Worm (Caenorhabditis elegans): ENCODE measurements around the gene B0252.1.

B0252.1 gene

ce11 chrII:6940726-6941230, 21.3 kb downstream of the B0252.1 start:
- TF ChIP-seq ztf-23 (GFP tag; IDR thresholded peaks at IDR 0.05) (no peak), flt-1 (GFP tag; IDR thresholded peaks at IDR 0.05) (no peak), T22C8.4 (GFP tag; IDR thresholded peaks at IDR 0.05) (no peak), cog-1 (tag; optimal IDR thresholded peaks at IDR 0.05) (no peak), med-1 (GFP tag; optimal IDR thresholded peaks at IDR 0.05; ENCODE audit: insufficient read depth) (no peak), tab-1 (GFP tag; IDR thresholded peaks at IDR 0.05) (no peak), klf-2 (GFP tag; conservative IDR thresholded peaks at IDR 0.05) (no peak), ref-1 (GFP tag; conservative IDR thresholded peaks at IDR 0.05) (no peak), ztf-29 (GFP tag; IDR thresholded peaks at IDR 0.05) (no peak)

- TF ChIP-seq cog-1 (tag; optimal IDR thresholded peaks at IDR 0.05) (no peak), tab-1 (GFP tag; IDR thresholded peaks at IDR 0.05) (no peak), ztf-23 (GFP tag; IDR thresholded peaks at IDR 0.05) (no peak), flt-1 (GFP tag; IDR thresholded peaks at IDR 0.05) (no peak), ref-1 (GFP tag; conservative IDR thresholded peaks at IDR 0.05) (no peak), med-1 (GFP tag; optimal IDR thresholded peaks at IDR 0.05; ENCODE audit: insufficient read depth) (no peak), T22C8.4 (GFP tag; IDR thresholded peaks at IDR 0.05) (no peak), klf-2 (GFP tag; conservative IDR thresholded peaks at IDR 0.05) (no peak), ztf-29 (GFP tag; IDR thresholded peaks at IDR 0.05) (no peak)
Observed at ce11 chrII:6941520-6941919, 22.0 kb downstream of the B0252.1 start.

- TF ChIP-seq ztf-23 (GFP tag; IDR thresholded peaks at IDR 0.05) (0 out of 2 replicates have a peak, but pooled peaks have one; percentile 21), flt-1 (GFP tag; IDR thresholded peaks at IDR 0.05) (no peak), ztf-29 (GFP tag; IDR thresholded peaks at IDR 0.05) (0 out of 2 replicates have a peak, but pooled peaks have one; percentile 54), ref-1 (GFP tag; conservative IDR thresholded peaks at IDR 0.05) (no peak), T22C8.4 (GFP tag; IDR thresholded peaks at IDR 0.05) (peak; percentile 46; the same call in 1 of the 2 replicates), tab-1 (GFP tag; IDR thresholded peaks at IDR 0.05) (0 out of 2 replicates have a peak, but pooled peaks have one; percentile 12), klf-2 (GFP tag; conservative IDR thresholded peaks at IDR 0.05) (no peak), med-1 (GFP tag; optimal IDR thresholded peaks at IDR 0.05; ENCODE audit: insufficient read depth) (no peak), cog-1 (tag; optimal IDR thresholded peaks at IDR 0.05) (peak; percentile 64)
Observed at ce11 chrII:6943299-6944051, 24.0 kb downstream of the B0252.1 start.

- TF ChIP-seq ztf-29 (GFP tag; IDR thresholded peaks at IDR 0.05): no peak
- peak; percentile 100 for TF ChIP-seq T22C8.4 (GFP tag; IDR thresholded peaks at IDR 0.05)
- no peak for TF ChIP-seq tab-1 (GFP tag; IDR thresholded peaks at IDR 0.05)
- peak; percentile 91 for TF ChIP-seq cog-1 (tag; optimal IDR thresholded peaks at IDR 0.05)
- TF ChIP-seq ref-1 (GFP tag; conservative IDR thresholded peaks at IDR 0.05): no peak
- TF ChIP-seq klf-2 (GFP tag; conservative IDR thresholded peaks at IDR 0.05): no peak
- peak; percentile 70; the same call in 1 of the 2 replicates for TF ChIP-seq flt-1 (GFP tag; IDR thresholded peaks at IDR 0.05)
- TF ChIP-seq med-1 (GFP tag; optimal IDR thresholded peaks at IDR 0.05; ENCODE audit: insufficient read depth): no peak
- TF ChIP-seq ztf-23 (GFP tag; IDR thresholded peaks at IDR 0.05): no peak
Observed at ce11 chrII:6951250-6951806, 31.8 kb downstream of the B0252.1 start, which contains the start of the genes malt-1 and ceh-38. Gene malt-1 (minus strand): TSS chrII:6951300. Gene ceh-38 (plus strand): TSS chrII:6951526.

DNA sequence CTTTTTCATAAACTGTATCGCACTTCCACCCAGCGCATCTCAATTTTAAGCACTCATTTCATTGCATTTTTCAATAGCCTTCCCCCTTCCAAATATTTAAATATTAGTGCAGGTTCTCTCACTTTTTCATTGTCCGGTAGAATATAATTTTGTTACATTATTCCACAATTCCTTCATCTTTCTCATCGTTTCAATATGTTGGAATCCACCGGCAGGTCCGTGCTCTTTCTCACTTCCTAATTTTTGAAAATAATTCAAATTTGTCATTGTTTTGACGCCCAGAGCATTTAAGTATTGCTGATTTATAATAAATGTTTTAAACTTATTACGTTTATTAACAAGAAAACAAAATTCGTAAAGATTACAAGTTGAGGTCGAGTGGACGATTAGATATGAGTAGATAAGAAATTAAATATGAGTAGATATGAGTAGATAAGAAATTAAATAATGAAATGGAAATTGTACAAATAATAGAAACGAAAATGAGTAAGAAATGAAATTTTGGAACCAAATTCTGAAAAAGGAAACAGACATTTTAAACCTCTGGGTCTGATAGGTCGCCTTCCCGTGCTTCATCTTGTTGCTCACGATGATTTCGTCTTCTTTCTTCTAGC, 35.7 kb downstream of the B0252.1 start:
- TF ChIP-seq klf-2 (GFP tag; conservative IDR thresholded peaks at IDR 0.05) (no peak), ztf-23 (GFP tag; IDR thresholded peaks at IDR 0.05) (no peak), ztf-29 (GFP tag; IDR thresholded peaks at IDR 0.05) (no peak)

ce11 chrII:6958136-6958535, 38.7 kb downstream of the B0252.1 start:
- TF ChIP-seq ztf-29 (GFP tag; IDR thresholded peaks at IDR 0.05) (no peak), klf-2 (GFP tag; conservative IDR thresholded peaks at IDR 0.05) (no peak), T22C8.4 (GFP tag; IDR thresholded peaks at IDR 0.05) (no peak), ztf-23 (GFP tag; IDR thresholded peaks at IDR 0.05) (no peak), ref-1 (GFP tag; conservative IDR thresholded peaks at IDR 0.05) (no peak), tab-1 (GFP tag; IDR thresholded peaks at IDR 0.05) (no peak), cog-1 (tag; optimal IDR thresholded peaks at IDR 0.05) (no peak), med-1 (GFP tag; optimal IDR thresholded peaks at IDR 0.05; ENCODE audit: insufficient read depth) (no peak), flt-1 (GFP tag; IDR thresholded peaks at IDR 0.05) (no peak)

DNA sequence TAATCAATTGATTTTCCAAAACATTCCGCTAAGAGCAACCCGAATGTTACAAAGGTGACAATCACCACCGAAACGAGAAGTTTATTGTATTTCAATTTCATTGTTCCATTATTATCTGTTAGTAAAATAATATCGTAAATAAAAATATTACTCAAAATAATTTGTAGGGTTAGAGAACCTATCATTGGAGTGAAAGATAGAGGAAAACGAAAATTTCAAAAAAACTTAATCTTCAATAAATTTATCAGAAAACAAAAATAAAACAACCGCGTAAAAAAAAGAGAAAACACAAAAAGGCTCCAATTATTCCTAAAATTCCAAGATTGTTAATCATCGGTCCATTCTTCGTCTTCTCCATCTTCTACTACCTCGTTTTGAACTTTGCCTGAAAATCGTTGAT, 46.1 kb downstream of the B0252.1 start, which contains the start of gene tra-2:
Gene tra-2 (minus strand): TSS at position 101 of the 400 bp plus-strand sequence.
- TF ChIP-seq ztf-23 (GFP tag; IDR thresholded peaks at IDR 0.05) (no peak), ref-1 (GFP tag; conservative IDR thresholded peaks at IDR 0.05) (no peak), cog-1 (tag; optimal IDR thresholded peaks at IDR 0.05) (no peak)

- no peak for TF ChIP-seq klf-2 (GFP tag; conservative IDR thresholded peaks at IDR 0.05)
- no peak for TF ChIP-seq ztf-23 (GFP tag; IDR thresholded peaks at IDR 0.05)
- TF ChIP-seq ref-1 (GFP tag; conservative IDR thresholded peaks at IDR 0.05): no peak
- no peak for TF ChIP-seq ztf-29 (GFP tag; IDR thresholded peaks at IDR 0.05)
- no peak for TF ChIP-seq T22C8.4 (GFP tag; IDR thresholded peaks at IDR 0.05)
- no peak for TF ChIP-seq tab-1 (GFP tag; IDR thresholded peaks at IDR 0.05)
- TF ChIP-seq flt-1 (GFP tag; IDR thresholded peaks at IDR 0.05): no peak
- TF ChIP-seq cog-1 (tag; optimal IDR thresholded peaks at IDR 0.05): no peak
- TF ChIP-seq med-1 (GFP tag; optimal IDR thresholded peaks at IDR 0.05; ENCODE audit: insufficient read depth): no peak
Observed at ce11 chrII:6967618-6968017, 48.1 kb downstream of the B0252.1 start, which contains the start of gene eif-2Bgamma. Gene eif-2Bgamma (minus strand): TSS chrII:6967648.

ce11 chrII:6968191-6968675, 48.8 kb downstream of the B0252.1 start:
- TF ChIP-seq ref-1 (GFP tag; conservative IDR thresholded peaks at IDR 0.05) (peak; percentile 4; the same call in 1 of the 2 replicates), klf-2 (GFP tag; conservative IDR thresholded peaks at IDR 0.05) (no peak; the same call in 1 of the 2 replicates), flt-1 (GFP tag; IDR thresholded peaks at IDR 0.05) (peak; percentile 68)
